Worm (Caenorhabditis elegans) whole organism, L1 larva: Measurements from ENCODE around the gene bli-2.

Experiments used
- C04F5.9 ChIP-seq: sonication (generic microtip); optimal IDR thresholded peaks from 2 replicates; lab custom pipeline; 2016; ENCODE audit warnings: missing genetic modification characterization, missing compliant biosample characterization
- F16B12.6 ChIP-seq: fragments of 150-350 bp; optimal IDR thresholded peaks from 2 replicates; lab custom pipeline; 2014; ENCODE audit warnings: missing biosample characterization, missing genetic modification characterization
- Y116A8C.19 ChIP-seq: sonication (generic microtip); optimal IDR thresholded peaks from 2 replicates; lab custom pipeline; 2016; ENCODE audit warnings: missing compliant biosample characterization, missing genetic modification characterization, borderline replicate concordance
- aha-1 ChIP-seq: fragments of 150-350 bp; optimal IDR thresholded peaks from 2 replicates; lab custom pipeline; 2014; ENCODE audit warnings: missing biosample characterization, missing genetic modification characterization
- aly-2 ChIP-seq: fragments of 150-350 bp; optimal IDR thresholded peaks from 2 replicates; lab custom pipeline; 2014; ENCODE audit warnings: missing biosample characterization, missing genetic modification characterization
- ama-1 ChIP-seq: fragments of 150-350 bp; optimal IDR thresholded peaks from 2 replicates; lab custom pipeline; 2014
- blmp-1 ChIP-seq: fragments of 150-350 bp; optimal IDR thresholded peaks from 2 replicates; lab custom pipeline; 2014; ENCODE audit warnings: missing biosample characterization, missing genetic modification characterization
- ceh-63 ChIP-seq: fragments of 200-800 bp; sonication (Bioruptor generic); optimal IDR thresholded peaks from 2 replicates; lab custom pipeline; 2018; ENCODE audit warnings: mild to moderate bottlenecking, missing genetic modification characterization, missing compliant biosample characterization
- ceh-8 ChIP-seq: fragments of 200-800 bp; sonication (Bioruptor generic); optimal IDR thresholded peaks from 2 replicates; lab custom pipeline; 2018; ENCODE audit warnings: mild to moderate bottlenecking, missing genetic modification characterization, moderate library complexity, missing compliant biosample characterization
- ceh-82 ChIP-seq, 3 experiments: fragments of 150-350 bp in 1 of 3; sonication (generic microtip) in 2 of 3; optimal IDR thresholded peaks; 2 replicates each; lab custom pipeline; 2014 to 2017; ENCODE audit warnings: missing biosample characterization in 3 of 3, missing genetic modification characterization in 3 of 3
- ces-1 ChIP-seq: fragments of 150-350 bp; optimal IDR thresholded peaks from 2 replicates; lab custom pipeline; 2014; ENCODE audit warnings: missing biosample characterization, missing genetic modification reagents, missing genetic modification characterization
- dpl-1 ChIP-seq, 3 experiments: fragments of 150-350 bp in 2 of 3; sonication (generic microtip) in 1 of 3; optimal IDR thresholded peaks; 2 replicates each; lab custom pipeline; 2014 to 2017; ENCODE audit warnings: missing biosample characterization in 3 of 3, missing genetic modification characterization in 3 of 3, missing genetic modification reagents in 3 of 3
- efl-3 ChIP-seq: fragments of 200-800 bp; sonication (Bioruptor generic); optimal IDR thresholded peaks from 2 replicates; lab custom pipeline; 2018; ENCODE audit warnings: mild to moderate bottlenecking, missing genetic modification characterization, missing compliant biosample characterization
- egl-13 ChIP-seq: sonication (generic microtip); optimal IDR thresholded peaks from 2 replicates; lab custom pipeline; 2016; ENCODE audit warnings: missing genotype, missing genetic modification reagents, missing genetic modification characterization, missing compliant biosample characterization
- elt-2 ChIP-seq: sonication (generic microtip); optimal IDR thresholded peaks from 2 replicates; lab custom pipeline; 2016; ENCODE audit warnings: missing genetic modification characterization, mild to moderate bottlenecking, inconsistent platforms, missing compliant biosample characterization, missing genetic modification reagents
- elt-3 ChIP-seq, 6 experiments: fragments of 150-350 bp in 1 of 6; sonication (generic microtip); optimal IDR thresholded peaks; 2 replicates each; lab custom pipeline; 2017 to 2018; ENCODE audit warnings: missing biosample characterization in 6 of 6, missing genetic modification characterization in 6 of 6, inconsistent platforms in 1 of 6
- ets-5 ChIP-seq: fragments of 200-800 bp; sonication (Bioruptor generic); IDR thresholded peaks from 2 replicates; pipeline ENCODE4 v1.3.6; 2022; ENCODE audit warnings: missing genetic modification characterization, missing compliant biosample characterization
- fkh-10 ChIP-seq: sonication (generic microtip); optimal IDR thresholded peaks from 2 replicates; lab custom pipeline; 2017; ENCODE audit warnings: missing biosample characterization, missing genetic modification reagents, missing genetic modification characterization
- fkh-4 ChIP-seq: sonication (generic microtip); optimal IDR thresholded peaks from 2 replicates; lab custom pipeline; 2016; ENCODE audit warnings: missing compliant biosample characterization, missing genetic modification characterization, borderline replicate concordance
- grh-1 ChIP-seq: fragments of 200-800 bp; sonication (Bioruptor generic); IDR thresholded peaks from 2 replicates; pipeline ENCODE4 v1.3.6; 2022; ENCODE audit warnings: missing genetic modification reagents, missing genetic modification characterization, missing compliant biosample characterization
- hlh-4 ChIP-seq: sonication (generic microtip); optimal IDR thresholded peaks from 2 replicates; lab custom pipeline; 2016; ENCODE audit warnings: mild to moderate bottlenecking, missing genetic modification characterization, missing compliant biosample characterization
- jun-1 ChIP-seq: fragments of 150-350 bp; optimal IDR thresholded peaks from 2 replicates; lab custom pipeline; 2014; ENCODE audit warnings: missing biosample characterization, missing genetic modification reagents, missing genetic modification characterization
- lin-14 ChIP-seq: fragments of 200-800 bp; sonication (Bioruptor generic); optimal IDR thresholded peaks from 2 replicates; lab custom pipeline; 2018; ENCODE audit warnings: mild to moderate bottlenecking, missing genetic modification characterization, moderate library complexity, missing compliant biosample characterization
- lin-39 ChIP-seq: fragments of 150-350 bp; optimal IDR thresholded peaks from 2 replicates; lab custom pipeline; 2014; ENCODE audit warnings: missing biosample characterization, missing genetic modification reagents, missing genetic modification characterization
- lir-3 ChIP-seq: sonication (generic microtip); optimal IDR thresholded peaks from 2 replicates; lab custom pipeline; 2016; ENCODE audit warnings: mild to moderate bottlenecking, missing genetic modification characterization, moderate library complexity, missing compliant biosample characterization; ENCODE audit not compliant: poor library complexity
- lsy-2 ChIP-seq, 2 experiments: fragments of 150-350 bp; optimal IDR thresholded peaks; 2 replicates each; lab custom pipeline; 2014; ENCODE audit warnings: missing biosample characterization in 2 of 2, missing genetic modification characterization in 2 of 2
- mef-2 ChIP-seq: fragments of 150-350 bp; optimal IDR thresholded peaks from 2 replicates; lab custom pipeline; 2014; ENCODE audit warnings: missing biosample characterization, missing genetic modification characterization
- mep-1 ChIP-seq: fragments of 150-350 bp; optimal IDR thresholded peaks from 2 replicates; lab custom pipeline; 2014; ENCODE audit warnings: missing biosample characterization, missing genetic modification characterization
- nhr-11 ChIP-seq: fragments of 150-350 bp; optimal IDR thresholded peaks from 2 replicates; lab custom pipeline; 2014; ENCODE audit warnings: missing biosample characterization, missing genetic modification characterization
- nhr-12 ChIP-seq: sonication (generic microtip); optimal IDR thresholded peaks from 2 replicates; lab custom pipeline; 2017; ENCODE audit warnings: missing biosample characterization, missing genetic modification characterization
- nhr-19 ChIP-seq: fragments of 200-800 bp; sonication (Bioruptor generic); conservative IDR thresholded peaks from 2 replicates; pipeline ENCODE4 v1.3.6; 2022; ENCODE audit warnings: missing genetic modification characterization, missing compliant biosample characterization
- nhr-20 ChIP-seq: sonication (generic microtip); optimal IDR thresholded peaks from 2 replicates; lab custom pipeline; 2016; ENCODE audit warnings: mild to moderate bottlenecking, missing genetic modification characterization, missing compliant biosample characterization
- nhr-237 ChIP-seq: fragments of 150-350 bp; optimal IDR thresholded peaks from 2 replicates; lab custom pipeline; 2014; ENCODE audit warnings: missing biosample characterization, missing genetic modification characterization
- nhr-47 ChIP-seq: sonication (generic microtip); optimal IDR thresholded peaks from 2 replicates; lab custom pipeline; 2016; ENCODE audit warnings: mild to moderate bottlenecking, missing genetic modification characterization, moderate library complexity, missing compliant biosample characterization
- nhr-76 ChIP-seq: sonication (generic microtip); optimal IDR thresholded peaks from 2 replicates; lab custom pipeline; 2017; ENCODE audit warnings: missing biosample characterization, missing genetic modification characterization
- nhr-77 ChIP-seq: fragments of 150-350 bp; optimal IDR thresholded peaks from 2 replicates; lab custom pipeline; 2014; ENCODE audit warnings: missing biosample characterization, missing genetic modification characterization
- nhr-84 ChIP-seq: sonication (generic microtip); optimal IDR thresholded peaks from 2 replicates; lab custom pipeline; 2017; ENCODE audit warnings: missing biosample characterization, missing genetic modification characterization
- nhr-85 ChIP-seq: sonication (generic microtip); peaks from one replicate; lab custom pipeline; 2016; ENCODE audit warnings: missing genetic modification characterization, inconsistent platforms, missing compliant biosample characterization
- nhr-90 ChIP-seq: sonication (generic microtip); optimal IDR thresholded peaks from 2 replicates; lab custom pipeline; 2016; ENCODE audit warnings: mild to moderate bottlenecking, missing genetic modification characterization, missing compliant biosample characterization; ENCODE audit not compliant: poor library complexity
- pag-3 ChIP-seq: sonication (generic microtip); optimal IDR thresholded peaks from 2 replicates; lab custom pipeline; 2017; ENCODE audit warnings: missing genetic modification characterization, mild to moderate bottlenecking, missing compliant biosample characterization, antibody characterized with exemption, borderline replicate concordance; ENCODE audit not compliant: insufficient read depth
- pax-3 ChIP-seq: fragments of 200-800 bp; sonication (Bioruptor generic); optimal IDR thresholded peaks from 2 replicates; lab custom pipeline; 2018; ENCODE audit warnings: mild to moderate bottlenecking, missing genetic modification characterization, moderate library complexity, missing compliant biosample characterization
- rnt-1 ChIP-seq: sonication (generic microtip); optimal IDR thresholded peaks from 2 replicates; lab custom pipeline; 2016; ENCODE audit warnings: mild to moderate bottlenecking, missing genetic modification characterization, moderate library complexity, missing compliant biosample characterization
- snpc-4 ChIP-seq: fragments of 150-350 bp; optimal IDR thresholded peaks from 2 replicates; lab custom pipeline; 2014; ENCODE audit warnings: missing biosample characterization, missing genetic modification characterization
- sox-4 ChIP-seq: sonication (generic microtip); optimal IDR thresholded peaks from 2 replicates; lab custom pipeline; 2016; ENCODE audit warnings: missing genetic modification characterization, missing compliant biosample characterization
- sptf-1 ChIP-seq: fragments of 150-350 bp; optimal IDR thresholded peaks from 2 replicates; lab custom pipeline; 2014; ENCODE audit warnings: missing biosample characterization, missing genetic modification characterization
- swsn-7 ChIP-seq: sonication (generic microtip); optimal IDR thresholded peaks from 2 replicates; lab custom pipeline; 2016; ENCODE audit warnings: missing genetic modification characterization, missing compliant biosample characterization
- tbx-2 ChIP-seq: sonication (generic microtip); optimal IDR thresholded peaks from 2 replicates; lab custom pipeline; 2016; ENCODE audit warnings: missing genetic modification characterization, missing compliant biosample characterization
- unc-30 ChIP-seq: sonication (generic microtip); optimal IDR thresholded peaks from 2 replicates; lab custom pipeline; 2017; ENCODE audit warnings: missing biosample characterization, missing genetic modification characterization
- unc-62 ChIP-seq: fragments of 150-350 bp; optimal IDR thresholded peaks from 2 replicates; lab custom pipeline; 2014; ENCODE audit warnings: missing biosample characterization, missing genetic modification reagents, missing genetic modification characterization
- unc-98 ChIP-seq: fragments of 200-800 bp; sonication (Bioruptor generic); IDR thresholded peaks from 2 replicates; pipeline ENCODE4 v1.3.6; 2022; ENCODE audit warnings: missing genetic modification characterization, missing compliant biosample characterization
- vab-15 ChIP-seq: sonication (generic microtip); optimal IDR thresholded peaks from 2 replicates; lab custom pipeline; 2017; ENCODE audit warnings: missing genotype, mild to moderate bottlenecking, missing genetic modification characterization, missing compliant biosample characterization
- xbp-1 ChIP-seq: sonication (generic microtip); optimal IDR thresholded peaks from 2 replicates; lab custom pipeline; 2016; ENCODE audit warnings: missing genetic modification characterization, missing compliant biosample characterization
- zag-1 ChIP-seq: fragments of 150-350 bp; optimal IDR thresholded peaks from 2 replicates; lab custom pipeline; 2014; ENCODE audit warnings: missing biosample characterization, missing genetic modification characterization
- ztf-4 ChIP-seq: fragments of 150-350 bp; optimal IDR thresholded peaks from 2 replicates; lab custom pipeline; 2014; ENCODE audit warnings: missing biosample characterization, missing genetic modification characterization

Gene bli-2

ce11 chrII:5605538-5605945, 46.7 kb downstream of the bli-2 start:
- TF ChIP-seq sox-4 (tag; lab: Kevin White, UChicago) = no peak
- no peak for TF ChIP-seq unc-30
- TF ChIP-seq nhr-11 (tag; lab: Kevin White, UChicago) = no peak
- TF ChIP-seq rnt-1 = no peak
- TF ChIP-seq jun-1 (tag; lab: Kevin White, UChicago) = peak; percentile 35
- TF ChIP-seq Y116A8C.19 = no peak
- no peak for TF ChIP-seq nhr-77
- peak; percentile 31 for TF ChIP-seq nhr-237 (tag; lab: Kevin White, UChicago)
- TF ChIP-seq grh-1 (GFP tag; lab: Robert Waterston, UW) = peak; percentile 82
- no peak for TF ChIP-seq nhr-84 (tag; lab: Kevin White, UChicago)
- TF ChIP-seq snpc-4 (tag; lab: Kevin White, UChicago) = peak; percentile 3
- peak; percentile 93 for TF ChIP-seq lin-14 (GFP tag; lab: Kevin White, UChicago)
- TF ChIP-seq fkh-4 (tag; lab: Kevin White, UChicago) = no peak
- TF ChIP-seq ztf-4 = peak; percentile 57
- TF ChIP-seq F16B12.6 (tag; lab: Kevin White, UChicago) = no peak
- peak; percentile 100 for TF ChIP-seq nhr-85
- no peak for TF ChIP-seq nhr-12 (tag; lab: Kevin White, UChicago)
- TF ChIP-seq elt-2 (tag; lab: Kevin White, UChicago) = peak; percentile 88
- no peak for TF ChIP-seq ceh-8 (GFP tag; lab: Kevin White, UChicago)
- no peak for TF ChIP-seq ama-1 (lab: Kevin White, UChicago)
- TF ChIP-seq swsn-7 = no peak
- TF ChIP-seq efl-3 (GFP tag; lab: Kevin White, UChicago) = no peak
- TF ChIP-seq ceh-63 (GFP tag; lab: Kevin White, UChicago) = no peak
- no peak for TF ChIP-seq lin-39 (tag; lab: Kevin White, UChicago)
- TF ChIP-seq lsy-2 (tag; optimal IDR thresholded peaks at IDR 0.05; lab: Kevin White, UChicago) = peak; percentile 31 to 72
- TF ChIP-seq sptf-1 (tag; lab: Kevin White, UChicago) = no peak
- no peak for TF ChIP-seq egl-13 (tag; lab: Kevin White, UChicago)
- TF ChIP-seq blmp-1 = peak; percentile 93
- peak; percentile 13 for TF ChIP-seq xbp-1 (tag; lab: Kevin White, UChicago)
- no peak for TF ChIP-seq ces-1 (GFP tag; lab: Kevin White, UChicago)
- TF ChIP-seq elt-3 (tag; optimal IDR thresholded peaks at IDR 0.05; lab: Kevin White, UChicago) = peak; percentile 76 to 99 (median 89)
- TF ChIP-seq mef-2 (tag; lab: Kevin White, UChicago) = no peak
- no peak for TF ChIP-seq aly-2 (tag; lab: Kevin White, UChicago)
- peak; percentile 65 for TF ChIP-seq nhr-19 (GFP tag; lab: Robert Waterston, UW)
- no peak for TF ChIP-seq vab-15
- TF ChIP-seq ceh-82 (tag; optimal IDR thresholded peaks at IDR 0.05; lab: Kevin White, UChicago) = peak in 2 of 3 experiments; percentile 1 to 4
- no peak for TF ChIP-seq lir-3
- TF ChIP-seq fkh-10 (GFP tag; lab: Kevin White, UChicago) = no peak
- no peak for TF ChIP-seq ets-5 (GFP tag; lab: Robert Waterston, UW)
- TF ChIP-seq nhr-20 = peak; percentile 93
- no peak for TF ChIP-seq nhr-76 (tag; lab: Kevin White, UChicago)
- TF ChIP-seq nhr-90 (tag; lab: Kevin White, UChicago) = peak; percentile 72
- peak; percentile 29 for TF ChIP-seq mep-1 (tag; lab: Kevin White, UChicago)
- no peak for TF ChIP-seq aha-1
- TF ChIP-seq pax-3 = no peak
- no peak for TF ChIP-seq zag-1
- peak; percentile 74 for TF ChIP-seq tbx-2 (tag; lab: Kevin White, UChicago)
- no peak for TF ChIP-seq hlh-4 (tag; lab: Kevin White, UChicago)
- TF ChIP-seq unc-98 (GFP tag; lab: Robert Waterston, UW) = no peak
- no peak for TF ChIP-seq unc-62 (GFP tag; lab: Kevin White, UChicago)
- TF ChIP-seq C04F5.9 (tag; lab: Kevin White, UChicago) = no peak
- TF ChIP-seq nhr-47 = peak; percentile 55
- TF ChIP-seq pag-3 (tag; lab: Kevin White, UChicago) = no peak
- peak in 2 of 3 experiments; percentile 5 to 30 for TF ChIP-seq dpl-1 (GFP tag; optimal IDR thresholded peaks at IDR 0.05; lab: Kevin White, UChicago)
